Worm (Caenorhabditis elegans) whole organism, mixed stage, embryonic: ENCODE data around the gene tig-3.

ENCODE experiments used
- M03D4.4 ChIP-seq: sonication (generic microtip); optimal IDR thresholded peaks from 2 replicates; lab custom pipeline; 2017; ENCODE audit warnings: mild to moderate bottlenecking, missing genetic modification characterization, missing compliant biosample characterization
- blmp-1 ChIP-seq: fragments of 150-350 bp; optimal IDR thresholded peaks from 2 replicates; lab custom pipeline; 2014; ENCODE audit warnings: missing biosample characterization, missing genetic modification characterization
- ceh-43 ChIP-seq: fragments of 200-800 bp; sonication (Bioruptor generic); optimal IDR thresholded peaks from 2 replicates; lab custom pipeline; 2018; ENCODE audit warnings: mild to moderate bottlenecking, missing genetic modification characterization, moderate library complexity, missing compliant biosample characterization
- ceh-83 ChIP-seq: fragments of 200-800 bp; sonication (Bioruptor generic); optimal IDR thresholded peaks from 2 replicates; lab custom pipeline; 2018; ENCODE audit warnings: mild to moderate bottlenecking, missing genetic modification characterization, missing compliant biosample characterization
- ces-1 ChIP-seq: fragments of 150-350 bp; optimal IDR thresholded peaks from 2 replicates; lab custom pipeline; 2014; ENCODE audit warnings: missing biosample characterization, missing genetic modification reagents, missing genetic modification characterization
- cnd-1 ChIP-seq: fragments of 200-800 bp; sonication (Bioruptor generic); optimal IDR thresholded peaks from 2 replicates; lab custom pipeline; 2018; ENCODE audit warnings: mild to moderate bottlenecking, missing genetic modification characterization, missing compliant biosample characterization
- drap-1 ChIP-seq: fragments of 200-800 bp; sonication (Bioruptor generic); optimal IDR thresholded peaks from 3 replicates; lab custom pipeline; 2018; ENCODE audit warnings: mild to moderate bottlenecking, missing genetic modification characterization, missing compliant biosample characterization
- elt-1 ChIP-seq: sonication (generic microtip); optimal IDR thresholded peaks from 2 replicates; lab custom pipeline; 2017; ENCODE audit warnings: missing genetic modification characterization, mild to moderate bottlenecking, missing compliant biosample characterization, antibody characterized with exemption, moderate library complexity, borderline replicate concordance; ENCODE audit not compliant: insufficient read depth
- elt-3 ChIP-seq: fragments of 150-350 bp; optimal IDR thresholded peaks from 2 replicates; lab custom pipeline; 2014; ENCODE audit warnings: missing biosample characterization, missing genetic modification characterization
- flh-1 ChIP-seq: fragments of 200-800 bp; sonication (Bioruptor generic); optimal IDR thresholded peaks from 2 replicates; lab custom pipeline; 2018; ENCODE audit warnings: mild to moderate bottlenecking, missing genetic modification characterization, moderate library complexity, missing compliant biosample characterization
- ham-2 ChIP-seq: fragments of 200-800 bp; sonication (Bioruptor generic); optimal IDR thresholded peaks from 2 replicates; lab custom pipeline; 2018; ENCODE audit warnings: mild to moderate bottlenecking, missing genetic modification characterization, missing compliant biosample characterization
- hlh-1 ChIP-seq: fragments of 150-350 bp; optimal IDR thresholded peaks from 2 replicates; lab custom pipeline; 2014; ENCODE audit warnings: missing biosample characterization, missing genetic modification reagents, missing genetic modification characterization
- lin-13 ChIP-seq: fragments of 150-350 bp; optimal IDR thresholded peaks from 2 replicates; lab custom pipeline; 2014; ENCODE audit warnings: missing biosample characterization, missing genetic modification characterization
- lin-32 ChIP-seq: fragments of 200-800 bp; sonication (Bioruptor generic); optimal IDR thresholded peaks from 2 replicates; lab custom pipeline; 2018; ENCODE audit warnings: mild to moderate bottlenecking, missing genetic modification characterization, missing compliant biosample characterization
- mab-5 ChIP-seq: fragments of 150-350 bp; optimal IDR thresholded peaks from 2 replicates; lab custom pipeline; 2014; ENCODE audit warnings: missing biosample characterization, missing genetic modification characterization
- mls-2 ChIP-seq: sonication (generic microtip); optimal IDR thresholded peaks from 2 replicates; lab custom pipeline; 2016; ENCODE audit warnings: mild to moderate bottlenecking, missing genetic modification characterization, moderate library complexity, missing compliant biosample characterization
- nhr-12 ChIP-seq: fragments of 150-350 bp; optimal IDR thresholded peaks from 2 replicates; lab custom pipeline; 2014; ENCODE audit warnings: missing biosample characterization, missing genetic modification characterization
- nhr-2 ChIP-seq: fragments of 150-350 bp; optimal IDR thresholded peaks from 2 replicates; lab custom pipeline; 2014; ENCODE audit warnings: missing biosample characterization, missing genetic modification characterization
- nhr-237 ChIP-seq: fragments of 150-350 bp; optimal IDR thresholded peaks from 2 replicates; lab custom pipeline; 2014; ENCODE audit warnings: missing biosample characterization, missing genetic modification characterization
- nhr-28 ChIP-seq: fragments of 150-350 bp; optimal IDR thresholded peaks from 2 replicates; lab custom pipeline; 2014; ENCODE audit warnings: missing biosample characterization, missing genetic modification characterization
- nhr-76 ChIP-seq: sonication (generic microtip); optimal IDR thresholded peaks from 2 replicates; lab custom pipeline; 2017; ENCODE audit warnings: missing biosample characterization, missing genetic modification characterization
- pha-4 ChIP-seq: fragments of 150-350 bp; optimal IDR thresholded peaks from 2 replicates; lab custom pipeline; 2018; ENCODE audit warnings: missing biosample characterization, missing genetic modification reagents, missing genetic modification characterization
- sem-2 ChIP-seq: fragments of 200-800 bp; sonication (Bioruptor generic); optimal IDR thresholded peaks from 2 replicates; lab custom pipeline; 2018; ENCODE audit warnings: mild to moderate bottlenecking, missing genetic modification characterization, missing compliant biosample characterization
- snpc-4 ChIP-seq: fragments of 150-350 bp; optimal IDR thresholded peaks from 2 replicates; lab custom pipeline; 2014; ENCODE audit warnings: missing biosample characterization, missing genetic modification characterization
- sptf-1 ChIP-seq: sonication (generic microtip); optimal IDR thresholded peaks from 2 replicates; lab custom pipeline; 2017; ENCODE audit warnings: mild to moderate bottlenecking, missing genetic modification characterization, moderate library complexity, missing compliant biosample characterization
- tbx-8 ChIP-seq: fragments of 200-800 bp; sonication (Bioruptor generic); optimal IDR thresholded peaks from 2 replicates; lab custom pipeline; 2018; ENCODE audit warnings: mild to moderate bottlenecking, missing genetic modification characterization, moderate library complexity, missing compliant biosample characterization
- unc-120 ChIP-seq: sonication (generic microtip); optimal IDR thresholded peaks from 2 replicates; lab custom pipeline; 2017; ENCODE audit warnings: missing genetic modification characterization, missing compliant biosample characterization; ENCODE audit not compliant: poor library complexity, severe bottlenecking
- unc-39 ChIP-seq: fragments of 150-350 bp; optimal IDR thresholded peaks from 2 replicates; lab custom pipeline; 2014; ENCODE audit warnings: missing biosample characterization, missing genetic modification characterization
- unc-62 ChIP-seq: fragments of 150-350 bp; optimal IDR thresholded peaks from 2 replicates; lab custom pipeline; 2014; ENCODE audit warnings: missing biosample characterization, missing genetic modification reagents, missing genetic modification characterization
- ztf-11 ChIP-seq: fragments of 150-350 bp; optimal IDR thresholded peaks from 2 replicates; lab custom pipeline; 2014; ENCODE audit warnings: missing biosample characterization, missing genetic modification characterization

The tig-3 gene

DNA sequence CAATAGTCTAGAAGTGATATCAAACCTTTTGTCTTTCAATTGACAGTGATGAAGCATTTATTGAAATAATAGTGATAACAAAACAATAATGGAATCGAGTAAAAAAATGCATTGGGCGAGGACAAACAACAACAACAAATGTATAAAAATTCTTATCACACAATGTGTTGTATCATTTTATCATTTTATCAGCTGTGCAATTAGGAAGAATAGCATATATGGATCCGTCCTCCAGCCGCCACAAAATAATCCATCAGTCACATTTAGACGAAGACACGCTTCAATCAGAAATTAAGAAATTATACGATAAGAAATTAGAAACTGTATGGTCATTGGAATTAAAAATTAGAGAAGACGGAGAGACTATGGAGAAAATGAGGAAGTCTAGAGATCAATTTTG lies at the start of gene tig-3:
Gene tig-3 (minus strand): TSS at position 200 of the 400 bp plus-strand sequence.
- no peak for TF ChIP-seq elt-3 (tag; lab: Kevin White, UChicago)
- TF ChIP-seq ham-2 (GFP tag; lab: Kevin White, UChicago), result no peak
- TF ChIP-seq tbx-8 (GFP tag; lab: Kevin White, UChicago), result no peak
- TF ChIP-seq sem-2 (GFP tag; lab: Kevin White, UChicago), result no peak
- TF ChIP-seq lin-32 (GFP tag; lab: Kevin White, UChicago), result no peak
- TF ChIP-seq unc-120 (tag; lab: Kevin White, UChicago), result no peak
- no peak for TF ChIP-seq hlh-1 (tag; lab: Kevin White, UChicago)
- TF ChIP-seq, all 35 proteins: peak for 0

DNA sequence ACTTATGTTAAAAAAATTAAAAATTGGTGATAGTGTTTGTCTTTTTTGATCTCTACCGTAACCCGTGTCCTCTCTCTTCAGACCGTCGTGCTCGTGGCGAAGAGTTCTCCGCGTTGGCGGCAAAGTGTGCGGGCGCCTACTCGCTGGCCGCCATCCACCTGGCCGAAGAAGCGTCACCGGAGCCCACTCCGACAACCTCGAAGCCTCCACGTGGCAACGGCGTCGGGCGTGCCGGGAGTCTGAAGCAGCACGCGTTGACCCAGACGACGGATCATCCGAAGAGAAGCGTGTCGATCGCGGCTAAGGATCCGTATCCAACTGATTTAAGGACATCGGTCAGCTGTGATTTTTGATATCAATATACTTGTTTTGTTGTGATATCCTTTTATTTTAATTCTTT lies 21.4 kb upstream of the tig-3 start:
- TF ChIP-seq flh-1 (GFP tag; lab: Kevin White, UChicago) (no peak), sptf-1 (peak; percentile 50), nhr-237 (no peak), mls-2 (tag; lab: Kevin White, UChicago) (peak; percentile 18)

DNA sequence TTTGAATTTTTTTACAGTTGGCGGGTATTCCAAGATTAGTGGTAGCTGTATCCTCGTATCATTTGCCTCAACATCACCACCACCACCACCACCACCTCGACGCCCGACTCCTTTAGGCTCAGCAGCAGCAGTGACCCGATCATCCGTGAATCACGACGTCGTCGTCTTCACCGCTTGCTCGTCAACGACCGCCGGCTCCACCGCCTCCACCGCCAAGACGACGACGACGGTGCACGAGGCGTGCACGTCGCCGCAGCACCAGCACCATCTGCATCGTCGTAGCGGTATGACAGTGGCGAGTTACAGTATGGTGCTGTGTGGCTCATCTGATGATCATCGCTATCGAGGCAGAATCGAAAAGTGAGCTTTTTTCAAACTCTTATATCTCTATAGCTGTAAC lies 16.6 kb upstream of the tig-3 start, which contains the start of gene rga-9:
Gene rga-9 (plus strand): TSS at position 16 of the 400 bp plus-strand sequence.
- TF ChIP-seq sptf-1 (no peak), tbx-8 (GFP tag; lab: Kevin White, UChicago) (no peak), hlh-1 (tag; lab: Kevin White, UChicago) (no peak)
- TF ChIP-seq, all 35 proteins: peak for 0

DNA sequence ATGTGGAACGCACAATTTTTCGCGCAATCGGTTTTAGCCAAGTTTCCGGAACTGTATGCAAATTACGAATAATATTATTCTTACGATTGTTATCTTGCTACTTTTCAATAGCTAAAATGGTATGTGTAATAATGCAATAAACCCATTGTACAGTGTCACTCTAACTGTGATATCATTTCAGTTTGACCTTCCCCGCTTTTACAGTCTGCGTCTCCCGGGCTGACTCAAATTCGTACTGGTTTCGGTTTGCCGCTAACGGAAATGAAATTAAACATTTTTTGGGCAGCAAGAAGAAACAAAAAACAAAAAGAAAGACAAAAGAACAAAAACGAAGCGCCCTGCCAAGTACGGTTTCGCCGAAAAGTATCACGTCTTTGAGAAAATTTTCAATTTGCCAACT lies 14.9 kb upstream of the tig-3 start:
- TF ChIP-seq nhr-28 (no peak), unc-39 (no peak), ceh-83 (GFP tag; lab: Kevin White, UChicago) (no peak), ceh-43 (no peak)

DNA sequence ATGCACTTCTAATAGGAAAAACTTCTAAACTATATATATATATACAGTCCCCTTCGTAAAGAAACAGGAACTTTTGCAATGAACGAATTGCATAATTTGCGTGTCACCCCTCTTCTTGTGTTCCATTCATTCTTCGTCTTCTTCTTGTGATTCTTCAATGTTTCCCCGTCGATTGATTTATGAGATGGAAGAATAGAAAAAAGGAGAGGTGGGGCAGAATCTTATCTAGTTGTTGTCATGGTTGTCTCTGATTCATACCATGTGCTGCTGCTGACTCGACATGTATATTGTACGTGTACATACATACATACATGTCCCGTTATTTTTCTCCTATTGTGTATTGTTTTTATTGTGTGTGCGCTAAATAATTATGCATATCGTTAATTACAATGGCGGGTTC lies 14.4 kb upstream of the tig-3 start:
- TF ChIP-seq lin-13 (tag; lab: Kevin White, UChicago) (no peak), elt-3 (tag; lab: Kevin White, UChicago) (no peak), drap-1 (no peak), M03D4.4 (tag; lab: Kevin White, UChicago) (no peak), ceh-43 (peak; percentile 50)

DNA sequence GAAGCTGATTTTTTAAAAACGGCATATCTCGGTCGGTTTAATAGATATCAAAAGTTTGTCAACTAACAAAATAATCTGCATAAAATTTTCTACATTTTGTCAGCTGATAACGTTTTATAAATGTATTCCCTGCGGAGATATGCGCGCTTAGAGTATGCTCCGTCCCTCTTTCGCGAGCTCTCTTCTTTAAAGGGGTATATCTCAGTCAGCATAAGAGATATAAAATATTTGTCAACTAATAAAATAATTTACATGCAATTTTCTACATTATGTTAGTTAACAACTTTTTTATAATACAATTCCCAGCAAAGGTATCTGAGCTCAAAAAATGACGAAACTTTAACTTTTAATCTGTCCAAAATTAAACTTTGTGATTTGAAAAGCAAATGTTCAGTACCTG lies 13.9 kb upstream of the tig-3 start:
- TF ChIP-seq tbx-8 (GFP tag; lab: Kevin White, UChicago) (no peak), nhr-76 (tag; lab: Kevin White, UChicago) (no peak), flh-1 (GFP tag; lab: Kevin White, UChicago) (no peak), unc-39 (no peak), unc-62 (GFP tag; lab: Kevin White, UChicago) (no peak), nhr-2 (no peak), ztf-11 (tag; lab: Kevin White, UChicago) (no peak), elt-1 (no peak), ceh-43 (no peak), mab-5 (tag; lab: Kevin White, UChicago) (no peak), nhr-12 (no peak), cnd-1 (tag; lab: Kevin White, UChicago) (no peak), mls-2 (tag; lab: Kevin White, UChicago) (no peak), nhr-28 (no peak), lin-13 (tag; lab: Kevin White, UChicago) (no peak), hlh-1 (tag; lab: Kevin White, UChicago) (no peak), nhr-237 (no peak), ces-1 (GFP tag; lab: Kevin White, UChicago) (no peak), sptf-1 (no peak), blmp-1 (tag; lab: Kevin White, UChicago) (no peak)

DNA sequence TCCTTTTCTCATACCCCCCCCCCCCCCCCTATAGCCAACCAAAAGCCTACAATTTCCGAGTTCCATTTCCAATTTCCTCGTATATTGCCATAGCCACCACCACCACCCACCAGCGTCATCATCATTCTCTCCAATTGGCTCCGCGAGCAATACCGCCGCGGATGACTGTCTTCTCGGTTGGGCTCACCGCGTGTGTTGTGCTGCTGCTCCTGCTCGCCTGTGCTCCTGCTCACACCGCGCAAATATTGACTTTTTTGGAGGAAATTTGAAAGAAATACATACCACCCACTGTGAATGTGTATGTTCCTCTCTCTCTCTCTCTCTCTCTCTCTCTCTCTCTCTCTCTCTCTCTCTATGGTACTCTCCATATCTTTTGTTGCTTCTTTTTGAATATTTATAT lies 13.0 kb upstream of the tig-3 start:
- TF ChIP-seq nhr-2 (no peak), flh-1 (GFP tag; lab: Kevin White, UChicago) (peak; percentile 26), ztf-11 (tag; lab: Kevin White, UChicago) (no peak), snpc-4 (no peak), ceh-43 (no peak), sem-2 (GFP tag; lab: Kevin White, UChicago) (peak; percentile 24), nhr-28 (no peak), nhr-76 (tag; lab: Kevin White, UChicago) (no peak), hlh-1 (tag; lab: Kevin White, UChicago) (no peak), mls-2 (tag; lab: Kevin White, UChicago) (peak; percentile 32), drap-1 (peak; percentile 55), sptf-1 (peak; percentile 43), pha-4 (tag; lab: Kevin White, UChicago) (peak; percentile 18)
